Worm (Caenorhabditis elegans) whole organism, midembryonic: ENCODE measurements around the gene Y53G8AL.1.
"Not testable (repeated sequence)": the region's sequence is repeated elsewhere in the genome, so short reads cannot be mapped to it uniquely, and the experiment has no call there.

Experiments
- T22C8.4 ChIP-seq: fragments of 200-800 bp; sonication (Bioruptor generic); IDR thresholded peaks from 2 replicates; pipeline ENCODE4 v1.3.6; 2022; ENCODE audit warnings: missing genetic modification characterization, missing compliant biosample characterization
- cog-1 ChIP-seq: sonication (generic microtip); optimal IDR thresholded peaks from 2 replicates; lab custom pipeline; 2016; ENCODE audit warnings: missing genetic modification characterization, missing compliant biosample characterization
- flt-1 ChIP-seq: fragments of 200-800 bp; sonication (Bioruptor generic); IDR thresholded peaks from 2 replicates; pipeline ENCODE4 v1.3.6; 2022; ENCODE audit warnings: missing genetic modification characterization, missing compliant biosample characterization
- klf-2 ChIP-seq: fragments of 200-800 bp; sonication (Bioruptor generic); conservative IDR thresholded peaks from 2 replicates; pipeline ENCODE4 v1.3.6; 2022; ENCODE audit warnings: missing genetic modification reagents, missing genetic modification characterization, missing compliant biosample characterization
- med-1 ChIP-seq: sonication (generic microtip); optimal IDR thresholded peaks from 2 replicates; lab custom pipeline; 2017; ENCODE audit warnings: missing genetic modification characterization, mild to moderate bottlenecking, missing compliant biosample characterization, antibody characterized with exemption, missing genetic modification reagents; ENCODE audit not compliant: insufficient read depth
- ref-1 ChIP-seq: fragments of 200-800 bp; sonication (Bioruptor generic); conservative IDR thresholded peaks from 2 replicates; pipeline ENCODE4 v1.3.6; 2022; ENCODE audit warnings: missing genetic modification reagents, missing genetic modification characterization, missing compliant biosample characterization
- tab-1 ChIP-seq: fragments of 200-800 bp; sonication (Bioruptor generic); IDR thresholded peaks from 2 replicates; pipeline ENCODE4 v1.3.6; 2022; ENCODE audit warnings: missing genetic modification characterization, missing compliant biosample characterization
- ztf-23 ChIP-seq: fragments of 200-800 bp; sonication (Bioruptor generic); IDR thresholded peaks from 2 replicates; pipeline ENCODE4 v1.3.6; 2022; ENCODE audit warnings: missing genetic modification reagents, missing genetic modification characterization, missing compliant biosample characterization
- ztf-29 ChIP-seq: fragments of 200-800 bp; sonication (Bioruptor generic); IDR thresholded peaks from 2 replicates; pipeline ENCODE4 v1.3.6; 2022; ENCODE audit warnings: missing genetic modification reagents, missing genetic modification characterization, missing compliant biosample characterization

Y53G8AL.1 gene

DNA sequence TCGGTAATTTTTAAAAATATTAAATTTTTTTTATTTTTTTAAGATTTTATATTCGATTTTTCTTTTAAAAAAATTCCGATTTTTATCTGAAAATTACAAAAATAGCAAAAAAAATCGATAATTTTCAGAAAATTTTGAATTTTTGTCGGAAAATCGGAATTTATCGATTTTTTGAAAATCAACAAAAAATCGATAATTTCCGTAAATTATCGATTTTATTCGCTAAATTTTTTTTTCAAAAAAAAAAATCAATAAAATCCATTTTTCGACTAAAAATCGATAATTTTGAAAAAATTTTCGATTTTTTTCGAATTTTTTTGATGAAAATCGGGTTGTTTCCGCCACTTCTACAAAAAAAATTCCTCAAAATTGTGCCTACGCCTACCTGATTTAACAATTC, 9.5 kb downstream of the Y53G8AL.1 start:
- TF ChIP-seq klf-2 (GFP tag; lab: Robert Waterston, UW) (no peak), tab-1 (GFP tag; lab: Robert Waterston, UW) (no peak), ztf-29 (GFP tag; lab: Robert Waterston, UW) (no peak), T22C8.4 (GFP tag; lab: Robert Waterston, UW) (peak; percentile 87)

DNA sequence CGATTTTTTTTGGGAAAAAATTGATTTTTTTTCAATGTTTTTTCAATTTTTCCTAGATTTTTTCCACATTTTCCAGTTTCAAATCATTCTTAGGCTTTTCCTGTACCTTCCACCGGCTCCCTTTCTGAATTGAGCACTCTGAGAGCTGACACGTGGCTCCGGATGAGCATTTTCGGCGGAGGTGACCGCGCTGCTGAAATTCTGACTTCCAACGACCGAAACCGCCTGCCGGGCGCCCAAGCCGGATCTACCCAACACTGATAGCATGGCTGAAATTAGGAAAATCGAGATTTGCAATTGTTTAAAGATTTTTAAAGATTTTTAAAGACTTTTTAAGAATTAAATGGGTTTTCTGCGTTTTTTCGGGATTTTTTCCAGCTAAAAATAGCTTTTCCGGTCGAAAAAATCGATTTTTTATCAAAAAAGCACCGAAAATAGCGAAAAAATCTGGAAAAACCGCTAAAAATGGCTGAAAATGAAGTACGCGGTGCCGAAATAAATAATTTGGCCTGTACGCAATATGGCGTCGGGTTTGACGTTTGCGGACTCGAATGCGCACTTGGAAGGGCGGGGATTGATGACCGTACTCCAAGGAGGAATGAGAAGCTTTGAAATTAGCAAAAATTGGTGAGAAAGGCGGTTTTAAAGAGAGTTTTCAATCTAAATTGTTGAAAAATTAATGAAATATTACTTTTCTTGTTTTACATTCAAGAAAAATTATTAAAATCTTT, 15.6 kb downstream of the Y53G8AL.1 start, which contains the start of gene nduf-9:
Gene nduf-9 (minus strand): TSS at position 269 of the 731 bp plus-strand sequence.
- no peak for TF ChIP-seq ref-1
- TF ChIP-seq cog-1: no peak

DNA sequence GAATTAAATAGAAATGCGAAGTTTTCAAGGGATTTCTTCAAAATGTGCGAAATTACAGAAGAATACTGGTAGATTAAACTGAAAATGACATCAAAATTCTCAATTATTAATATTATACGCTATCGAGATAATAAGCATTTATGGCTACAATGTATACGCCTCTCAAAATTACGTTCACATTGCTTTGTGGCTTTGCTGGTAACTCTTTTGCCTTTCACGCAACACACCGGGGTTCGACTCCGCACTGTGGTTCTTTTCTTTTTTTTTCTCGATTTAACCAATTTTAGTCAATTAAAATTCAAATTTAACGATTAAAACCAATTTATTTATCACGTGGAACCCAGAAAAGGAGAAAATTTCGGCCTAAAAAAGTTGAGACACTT, 16.1 kb downstream of the Y53G8AL.1 start:
- TF ChIP-seq ztf-23 (GFP tag; lab: Robert Waterston, UW) (peak; percentile 43), tab-1 (GFP tag; lab: Robert Waterston, UW) (peak; percentile 60; the same call in 1 of the 2 replicates), ztf-29 (GFP tag; lab: Robert Waterston, UW) (no peak), T22C8.4 (GFP tag; lab: Robert Waterston, UW) (peak; percentile 24; the same call in 1 of the 2 replicates), ref-1 (no peak), flt-1 (GFP tag; lab: Robert Waterston, UW) (peak; percentile 76), cog-1 (no peak), med-1 (GFP tag; lab: Kevin White, UChicago) (peak; percentile 23), klf-2 (GFP tag; lab: Robert Waterston, UW) (no peak)

DNA sequence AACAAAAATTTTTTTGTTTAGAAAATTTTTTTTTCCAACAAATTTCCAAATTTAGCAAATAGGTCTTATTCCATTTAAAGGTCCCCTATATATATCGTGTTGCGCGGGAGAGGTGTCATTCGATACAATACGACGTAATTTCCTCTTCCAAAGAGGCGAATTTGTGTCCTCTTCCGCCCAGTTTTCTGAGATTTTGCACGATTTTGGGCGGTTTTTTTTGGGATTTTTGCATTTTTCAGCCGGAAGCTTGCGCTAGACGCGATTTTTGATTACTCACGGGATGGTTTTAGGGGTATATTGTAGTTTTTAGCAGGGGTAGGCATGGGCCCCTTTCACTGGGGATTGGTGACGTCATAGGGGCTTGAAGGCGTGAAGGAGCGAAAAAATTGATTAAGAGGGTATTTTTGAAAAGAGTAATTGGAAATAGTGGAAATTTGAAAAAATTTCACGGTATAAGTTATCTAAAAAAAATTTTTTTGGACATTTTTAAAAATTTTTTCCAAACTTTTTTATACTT, 17.8 kb downstream of the Y53G8AL.1 start, which contains the start of gene Y53G8AL.4:
Gene Y53G8AL.4 (minus strand): TSS at position 51 of the 517 bp plus-strand sequence.
- TF ChIP-seq klf-2 (GFP tag; lab: Robert Waterston, UW) (no peak), ztf-23 (GFP tag; lab: Robert Waterston, UW) (no peak), flt-1 (GFP tag; lab: Robert Waterston, UW) (no peak), med-1 (GFP tag; lab: Kevin White, UChicago) (no peak), tab-1 (GFP tag; lab: Robert Waterston, UW) (no peak), T22C8.4 (GFP tag; lab: Robert Waterston, UW) (no peak), ref-1 (no peak), ztf-29 (GFP tag; lab: Robert Waterston, UW) (no peak), cog-1 (no peak)

DNA sequence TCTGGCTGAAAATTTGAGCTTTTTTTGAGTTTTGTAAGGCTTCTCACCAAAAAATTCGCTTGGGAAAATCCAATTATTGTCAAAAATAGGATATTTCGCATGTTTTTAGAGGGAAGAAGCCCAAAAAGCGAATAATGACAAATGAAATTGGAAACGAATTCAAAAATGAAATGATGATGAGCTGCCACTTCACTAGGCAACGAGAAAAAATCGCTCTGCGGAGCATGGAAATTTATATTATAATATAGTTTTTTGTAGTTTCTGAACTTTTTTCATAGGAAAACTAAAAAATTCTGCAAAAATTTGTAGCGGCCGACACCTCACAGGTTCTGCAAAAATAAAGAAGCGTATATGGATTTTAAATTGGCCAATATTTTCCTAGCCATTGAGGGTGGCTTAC, 20.1 kb downstream of the Y53G8AL.1 start, which contains the start of gene Y53G8AL.3:
Gene Y53G8AL.3 (minus strand): TSS at position 101 of the 400 bp plus-strand sequence.
- no peak for TF ChIP-seq klf-2 (GFP tag; lab: Robert Waterston, UW)

DNA sequence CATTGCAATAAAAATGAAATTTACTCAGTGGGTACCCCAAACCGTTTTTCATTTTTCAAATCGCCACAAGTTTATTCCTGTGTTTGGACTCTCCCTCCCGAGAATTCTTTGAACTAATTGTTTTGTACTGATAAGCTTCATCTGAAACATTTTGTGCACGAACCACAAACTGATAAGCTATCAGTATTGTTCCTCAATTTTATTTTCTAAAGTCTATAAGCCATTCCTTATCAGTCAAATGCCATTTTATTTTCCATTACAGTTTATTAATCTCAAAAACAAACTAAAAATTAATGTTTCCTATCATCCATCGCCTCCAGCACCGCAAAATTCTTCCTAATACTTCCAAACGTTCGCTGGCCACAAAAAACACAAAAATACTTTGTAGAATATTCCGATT, 20.8 kb downstream of the Y53G8AL.1 start:
- TF ChIP-seq flt-1 (GFP tag; lab: Robert Waterston, UW) (no peak), ztf-29 (GFP tag; lab: Robert Waterston, UW) (no peak), ref-1 (no peak), med-1 (GFP tag; lab: Kevin White, UChicago) (no peak), ztf-23 (GFP tag; lab: Robert Waterston, UW) (no peak), cog-1 (no peak)

DNA sequence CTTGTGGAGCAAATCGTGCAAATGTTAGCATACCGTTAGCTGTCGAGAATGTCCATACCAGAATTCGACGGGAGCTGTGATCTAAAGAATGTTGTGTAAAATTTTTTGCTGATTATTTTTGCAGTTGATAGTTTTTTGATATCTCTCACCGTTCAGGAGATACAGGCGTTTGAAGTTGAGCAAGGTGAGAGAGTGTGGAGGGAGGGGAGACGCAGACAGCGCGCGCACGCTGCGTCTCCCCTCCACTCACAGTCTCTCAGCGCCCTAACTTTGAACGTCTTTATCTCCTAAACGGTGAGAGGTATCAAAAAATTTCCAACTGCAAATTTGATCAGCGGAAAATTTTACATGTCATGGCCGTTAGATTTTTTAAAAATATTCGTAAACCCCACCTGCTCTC, 22.1 kb downstream of the Y53G8AL.1 start:
- TF ChIP-seq med-1 (GFP tag; lab: Kevin White, UChicago): no peak
- TF ChIP-seq cog-1: no peak
- TF ChIP-seq ref-1: no peak
- TF ChIP-seq ztf-29 (GFP tag; lab: Robert Waterston, UW): no peak
- TF ChIP-seq tab-1 (GFP tag; lab: Robert Waterston, UW): no peak
- TF ChIP-seq klf-2 (GFP tag; lab: Robert Waterston, UW): no peak
- TF ChIP-seq T22C8.4 (GFP tag; lab: Robert Waterston, UW): no peak
- TF ChIP-seq flt-1 (GFP tag; lab: Robert Waterston, UW): no peak
- TF ChIP-seq ztf-23 (GFP tag; lab: Robert Waterston, UW): no peak

DNA sequence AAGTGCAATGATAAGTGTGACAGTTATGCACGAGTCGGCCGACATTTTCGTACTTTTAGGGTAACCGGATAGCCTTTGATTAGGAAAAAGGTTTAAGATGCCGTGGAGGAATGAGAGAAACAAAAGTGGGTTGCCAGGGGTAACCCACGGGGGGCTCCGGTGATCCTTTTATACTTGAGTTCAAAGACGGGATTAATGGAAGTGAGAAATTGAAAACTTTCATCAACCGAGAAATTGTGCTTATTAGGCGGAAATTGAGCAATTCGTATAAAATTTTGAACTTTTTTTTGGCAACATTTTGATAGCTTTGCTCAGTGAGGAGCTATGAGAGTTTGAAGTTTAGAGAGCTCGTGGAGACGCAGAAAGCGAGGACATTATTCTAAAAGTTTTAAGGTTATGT, 22.7 kb downstream of the Y53G8AL.1 start, which contains the start of gene Y53G8AM.4:
Gene Y53G8AM.4 (minus strand): TSS at position 101 of the 400 bp plus-strand sequence.
- no peak for TF ChIP-seq cog-1
- no peak for TF ChIP-seq ztf-23 (GFP tag; lab: Robert Waterston, UW)
- TF ChIP-seq med-1 (GFP tag; lab: Kevin White, UChicago): no peak
- no peak for TF ChIP-seq flt-1 (GFP tag; lab: Robert Waterston, UW)
- no peak for TF ChIP-seq tab-1 (GFP tag; lab: Robert Waterston, UW)
- TF ChIP-seq T22C8.4 (GFP tag; lab: Robert Waterston, UW): no peak
- TF ChIP-seq ref-1: no peak
- TF ChIP-seq klf-2 (GFP tag; lab: Robert Waterston, UW): no peak
- TF ChIP-seq ztf-29 (GFP tag; lab: Robert Waterston, UW): no peak

DNA sequence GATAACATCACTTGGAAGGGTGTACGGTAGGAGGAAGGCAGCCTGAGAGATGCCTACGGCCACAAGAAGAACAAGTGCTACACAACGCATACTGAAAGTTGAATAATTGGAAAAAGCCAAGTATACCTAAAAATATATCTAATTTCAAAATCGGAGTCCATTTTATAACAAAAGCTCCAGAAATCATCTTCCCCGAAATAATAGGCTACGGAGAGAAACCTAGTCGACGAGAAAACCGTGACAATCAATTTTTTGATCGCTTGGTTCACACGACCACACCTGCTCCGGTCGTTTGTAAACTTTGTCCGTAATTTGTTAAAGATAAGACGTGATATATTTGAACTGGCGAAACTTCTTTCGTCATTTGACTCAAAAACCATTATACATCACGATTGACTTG, 25.4 kb downstream of the Y53G8AL.1 start, which contains the start of gene nspg-7.2:
Gene nspg-7.2 (minus strand): TSS at position 101 of the 400 bp plus-strand sequence.
- TF ChIP-seq T22C8.4 (GFP tag; lab: Robert Waterston, UW): no peak
- no peak for TF ChIP-seq ztf-23 (GFP tag; lab: Robert Waterston, UW)
- TF ChIP-seq klf-2 (GFP tag; lab: Robert Waterston, UW): no peak

DNA sequence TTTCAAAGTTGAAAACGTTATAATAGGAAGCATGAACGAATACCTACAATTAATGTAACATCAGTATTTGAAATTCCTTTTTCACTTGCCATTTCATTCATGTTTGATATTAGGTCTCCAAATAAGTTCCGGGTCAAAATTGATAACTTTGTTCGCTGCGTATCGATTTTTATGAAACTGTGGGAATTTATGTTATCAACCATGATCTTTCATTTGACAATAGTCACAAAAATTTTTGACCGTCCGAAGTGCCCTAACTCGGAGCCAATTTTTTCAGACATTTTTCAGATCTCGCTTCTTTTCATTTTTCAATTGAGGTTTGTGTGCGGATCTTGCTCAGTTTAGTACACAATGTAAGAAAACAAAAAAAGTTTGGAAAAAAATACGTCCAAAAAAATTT, 26.8 kb downstream of the Y53G8AL.1 start, which contains the start of gene Y53G8AM.6:
Gene Y53G8AM.6 (minus strand): TSS at position 101 of the 400 bp plus-strand sequence.
- not testable (repeated sequence) for TF ChIP-seq ztf-29 (GFP tag; lab: Robert Waterston, UW); T22C8.4 (GFP tag; lab: Robert Waterston, UW); med-1 (GFP tag; lab: Kevin White, UChicago)
